Fruit fly (Drosophila melanogaster): ENCODE measurements around the gene Alg1.

The Alg1 gene

DNA sequence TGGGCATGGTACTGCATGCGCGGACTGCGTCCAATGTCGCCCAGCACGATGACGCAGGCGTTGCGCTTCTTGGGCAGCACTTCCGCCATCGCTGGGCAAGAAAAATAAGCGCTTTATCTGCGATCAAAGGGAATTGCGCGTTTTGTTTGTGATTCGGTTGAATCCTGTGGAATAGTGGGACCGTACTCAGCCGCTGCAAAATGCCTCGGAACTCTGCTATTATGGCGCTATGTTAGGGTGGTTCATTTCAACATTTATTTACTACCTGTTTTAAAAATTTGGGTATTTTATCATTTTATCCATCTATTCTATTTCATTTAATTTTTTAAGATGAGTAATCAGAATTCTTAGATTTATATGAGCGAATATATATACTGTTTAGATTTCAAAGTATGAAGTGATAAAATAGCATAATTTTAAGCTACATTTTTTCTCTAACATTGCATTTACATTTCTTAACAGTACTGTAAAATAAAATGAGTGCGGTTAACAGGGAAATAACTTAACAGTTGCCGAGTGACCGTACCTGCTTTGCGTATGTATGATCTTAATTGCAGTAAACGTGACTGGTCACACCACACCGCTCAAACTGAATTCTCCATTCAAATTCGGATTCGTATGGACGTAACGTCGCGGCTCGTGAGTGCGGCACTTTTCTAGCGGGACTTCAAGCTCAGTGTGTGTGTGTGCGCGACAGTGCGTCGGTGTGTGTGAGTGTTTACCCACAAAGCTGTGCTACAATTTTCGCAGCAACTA is at the start of gene Alg1, which contains the start of gene tinc (continued):
- TF ChIP-seq CG32767 (GFP tag; IDR thresholded peaks at IDR 0.05) (peak; percentile 13; the same call in 1 of the 2 replicates), stc (GFP tag; IDR thresholded peaks at IDR 0.05) (peak; percentile 61; the same call in 1 of the 2 replicates)

- TF ChIP-seq D19A (tag; optimal IDR thresholded peaks at IDR 0.05) (peak; percentile 14), Blimp-1 (GFP tag; optimal IDR thresholded peaks at IDR 0.05) (peak; percentile 7), lab (GFP tag; optimal IDR thresholded peaks at IDR 0.05) (peak; percentile 30), CG12299 (tag; optimal IDR thresholded peaks at IDR 0.05) (no peak), CG17361 (GFP tag; IDR thresholded peaks at IDR 0.05) (0 out of 3 replicates have a peak, but pooled peaks have one; percentile 21), hkb (optimal IDR thresholded peaks at IDR 0.05) (no peak), hkb (GFP tag; IDR thresholded peaks at IDR 0.05) (no peak), CG2120 (GFP tag; optimal IDR thresholded peaks at IDR 0.05) (peak; percentile 46), Nf-YA (GFP tag; IDR thresholded peaks at IDR 0.05) (no peak), BtbVII (GFP tag; optimal IDR thresholded peaks at IDR 0.05) (peak; percentile 7), CG12219 (GFP tag; optimal IDR thresholded peaks at IDR 0.05) (peak; percentile 7), Xrp1 (GFP tag; IDR thresholded peaks at IDR 0.05) (no peak; the same call in 1 of the 2 replicates), zf30C (GFP tag; optimal IDR thresholded peaks at IDR 0.05) (peak; percentile 1), CG6689 (GFP tag; IDR thresholded peaks at IDR 0.05) (peak; percentile 30; the same call in 1 of the 2 replicates), unpg (GFP tag; optimal IDR thresholded peaks at IDR 0.05) (peak; percentile 34), Rfx (GFP tag; IDR thresholded peaks at IDR 0.05) (0 out of 2 replicates have a peak, but pooled peaks have one; percentile 13), CG11504 (tag; optimal IDR thresholded peaks at IDR 0.05) (peak; percentile 60), CG10979 (tag; optimal IDR thresholded peaks at IDR 0.05) (peak; percentile 17), slp2 (GFP tag; optimal IDR thresholded peaks at IDR 0.05) (no peak), CG7839 (tag; optimal IDR thresholded peaks at IDR 0.05) (peak; percentile 43), CG8089 (GFP tag; optimal IDR thresholded peaks at IDR 0.05) (no peak), Ets97D (GFP tag; optimal IDR thresholded peaks at IDR 0.05) (no peak), Awh (GFP tag; IDR thresholded peaks at IDR 0.05) (no peak), bab2 (GFP tag; optimal IDR thresholded peaks at IDR 0.05) (peak; percentile 9), row (GFP tag; IDR thresholded peaks at IDR 0.05) (peak; percentile 65; the same call in 2 of the 3 replicates), Hr51 (GFP tag; optimal IDR thresholded peaks at IDR 0.05) (peak in 1 of 2 experiments; percentile 42), Oli (tag; optimal IDR thresholded peaks at IDR 0.05) (peak; percentile 32), psq (GFP tag; optimal IDR thresholded peaks at IDR 0.05) (no peak), ssp (GFP tag; IDR thresholded peaks at IDR 0.05) (0 out of 2 replicates have a peak, but pooled peaks have one; percentile 17), Camta (GFP tag; optimal IDR thresholded peaks at IDR 0.05) (no peak), lmd (GFP tag; IDR thresholded peaks at IDR 0.05) (no peak; the same call in 1 of the 2 replicates), cato (GFP tag; optimal IDR thresholded peaks at IDR 0.05; ENCODE audit: borderline replicate concordance) (no peak), lilli (GFP tag; optimal IDR thresholded peaks at IDR 0.05) (no peak), CG1603 (tag; optimal IDR thresholded peaks at IDR 0.05) (peak; percentile 2), CTCF (GFP tag; optimal IDR thresholded peaks at IDR 0.05) (no peak), gem (tag; optimal IDR thresholded peaks at IDR 0.05) (peak; percentile 64), CG15269 (tag; optimal IDR thresholded peaks at IDR 0.05) (peak; percentile 20), CG10209 (GFP tag; optimal IDR thresholded peaks at IDR 0.05) (peak; percentile 2), Hand (GFP tag; optimal IDR thresholded peaks at IDR 0.05) (no peak), eve (GFP tag; optimal IDR thresholded peaks at IDR 0.05) (peak in 1 of 2 experiments; percentile 1), CG2129 (GFP tag; IDR thresholded peaks at IDR 0.05; ENCODE audit: partially characterized antibody) (no peak), phol (tag; optimal IDR thresholded peaks at IDR 0.05) (peak; percentile 27), ci (GFP tag; IDR thresholded peaks at IDR 0.05) (0 out of 3 replicates have a peak, but pooled peaks have one; percentile 22), CG6254 (GFP tag; optimal IDR thresholded peaks at IDR 0.05) (no peak), CG4820 (GFP tag; optimal IDR thresholded peaks at IDR 0.05) (peak; percentile 4), gsb (GFP tag; IDR thresholded peaks at IDR 0.05) (no peak)
These were observed 38.2 kb upstream of the Alg1 start for dm6 chr3R:17849178-17849577.
